Worm (Caenorhabditis elegans): ENCODE measurements around the gene hlh-3.

- TF ChIP-seq drap-1 (GFP tag; optimal IDR thresholded peaks at IDR 0.05) (no peak), tbx-8 (GFP tag; optimal IDR thresholded peaks at IDR 0.05) (no peak), unc-62 (GFP tag; optimal IDR thresholded peaks at IDR 0.05) (no peak), elt-1 (tag; optimal IDR thresholded peaks at IDR 0.05; ENCODE audit: borderline replicate concordance, insufficient read depth) (no peak), nhr-237 (tag; optimal IDR thresholded peaks at IDR 0.05) (no peak), snpc-4 (tag; optimal IDR thresholded peaks at IDR 0.05) (no peak), ztf-11 (tag; optimal IDR thresholded peaks at IDR 0.05) (no peak)
Observed at ce11 chrII:9120813-9121554, 34.6 kb downstream of the hlh-3 start.
